Worm (Caenorhabditis elegans): ENCODE results near the gene rheb-1.
"Not testable (repeated sequence)": the region's sequence is repeated elsewhere in the genome, so short reads cannot be mapped to it uniquely, and the experiment has no call there.

DNA sequence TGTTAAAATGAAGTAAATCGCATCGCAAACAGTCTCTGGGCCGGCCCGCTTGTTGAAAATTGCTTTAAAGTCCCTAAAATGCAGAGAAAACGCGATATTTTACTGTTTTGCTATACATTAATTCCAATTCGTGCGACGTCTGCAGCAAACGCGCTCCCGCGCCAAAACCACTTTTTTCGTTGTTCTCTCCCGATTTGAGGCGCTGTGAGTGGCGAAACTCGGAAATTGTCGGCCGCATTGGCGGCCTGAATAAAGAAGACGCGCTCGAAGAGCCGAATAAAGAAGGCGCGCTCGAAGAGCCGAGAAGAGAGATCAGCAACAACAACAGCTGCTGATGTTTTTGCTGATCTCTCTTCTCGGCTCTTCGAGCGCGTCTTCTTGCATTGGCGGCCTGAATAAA is 47.5 kb downstream of the rheb-1 start:
- not testable (repeated sequence) for TF ChIP-seq sox-2 (GFP tag; IDR thresholded peaks at IDR 0.05); dmd-4 (tag; optimal IDR thresholded peaks at IDR 0.05; ENCODE audit: borderline replicate concordance); tbx-7 (tag; optimal IDR thresholded peaks at IDR 0.05); ceh-2 (tag; optimal IDR thresholded peaks at IDR 0.05); K02D7.2 (tag; optimal IDR thresholded peaks at IDR 0.05); madf-2 (tag; optimal IDR thresholded peaks at IDR 0.05); odd-2 (tag; optimal IDR thresholded peaks at IDR 0.05); hlh-6 (tag; optimal IDR thresholded peaks at IDR 0.05); fkh-6 (tag; optimal IDR thresholded peaks at IDR 0.05)
- TF ChIP-seq ceh-31 (tag; optimal IDR thresholded peaks at IDR 0.05), result peak; percentile 49
